Worm (Caenorhabditis elegans): Measurements from ENCODE around the gene ZK418.11.

The ZK418.11 gene

ce11 chrIII:7106854-7107253 lies 6.8 kb downstream of the ZK418.11 start:
- no peak for TF ChIP-seq elt-4 (tag; optimal IDR thresholded peaks at IDR 0.05)
- no peak for TF ChIP-seq fkh-6 (tag; optimal IDR thresholded peaks at IDR 0.05)
- TF ChIP-seq unc-42 (tag; optimal IDR thresholded peaks at IDR 0.05) = no peak
- no peak for TF ChIP-seq ceh-18 (tag; optimal IDR thresholded peaks at IDR 0.05)
- TF ChIP-seq tbx-7 (tag; optimal IDR thresholded peaks at IDR 0.05) = no peak
- no peak for TF ChIP-seq elt-2 (tag; optimal IDR thresholded peaks at IDR 0.05)
- no peak for TF ChIP-seq ttx-3 (tag; optimal IDR thresholded peaks at IDR 0.05)
- no peak for TF ChIP-seq F13H6.1 (tag; optimal IDR thresholded peaks at IDR 0.05)
- no peak for TF ChIP-seq pax-1 (tag; optimal IDR thresholded peaks at IDR 0.05)
- TF ChIP-seq rnt-1 (tag; optimal IDR thresholded peaks at IDR 0.05) = no peak
- no peak for TF ChIP-seq K09A11.1 (tag; optimal IDR thresholded peaks at IDR 0.05; ENCODE audit: insufficient read depth)
- no peak for TF ChIP-seq ceh-31 (tag; optimal IDR thresholded peaks at IDR 0.05)

- TF ChIP-seq elt-2 (tag; optimal IDR thresholded peaks at IDR 0.05) (peak; percentile 85), pha-4 (tag; optimal IDR thresholded peaks at IDR 0.05) (no peak)
Observed at ce11 chrIII:7107965-7108364, 7.9 kb downstream of the ZK418.11 start, which contains the start of gene odd-1. Gene odd-1 (plus strand): TSS chrIII:7108313.

- TF ChIP-seq nhr-11 (tag; optimal IDR thresholded peaks at IDR 0.05) (no peak), fkh-6 (tag; optimal IDR thresholded peaks at IDR 0.05) (no peak), lim-6 (tag; optimal IDR thresholded peaks at IDR 0.05) (no peak), unc-42 (tag; optimal IDR thresholded peaks at IDR 0.05) (no peak), tbx-2 (tag; optimal IDR thresholded peaks at IDR 0.05) (no peak), elt-4 (tag; optimal IDR thresholded peaks at IDR 0.05) (no peak), F13H6.1 (tag; optimal IDR thresholded peaks at IDR 0.05) (no peak), ttx-3 (tag; optimal IDR thresholded peaks at IDR 0.05) (no peak), ceh-9 (tag; optimal IDR thresholded peaks at IDR 0.05) (no peak), pha-4 (tag; optimal IDR thresholded peaks at IDR 0.05) (no peak), tbx-7 (tag; optimal IDR thresholded peaks at IDR 0.05) (no peak)
Observed at ce11 chrIII:7111793-7112192, 11.7 kb downstream of the ZK418.11 start, which contains the start of gene B0280.7. Gene B0280.7 (minus strand): TSS chrIII:7111893.

DNA sequence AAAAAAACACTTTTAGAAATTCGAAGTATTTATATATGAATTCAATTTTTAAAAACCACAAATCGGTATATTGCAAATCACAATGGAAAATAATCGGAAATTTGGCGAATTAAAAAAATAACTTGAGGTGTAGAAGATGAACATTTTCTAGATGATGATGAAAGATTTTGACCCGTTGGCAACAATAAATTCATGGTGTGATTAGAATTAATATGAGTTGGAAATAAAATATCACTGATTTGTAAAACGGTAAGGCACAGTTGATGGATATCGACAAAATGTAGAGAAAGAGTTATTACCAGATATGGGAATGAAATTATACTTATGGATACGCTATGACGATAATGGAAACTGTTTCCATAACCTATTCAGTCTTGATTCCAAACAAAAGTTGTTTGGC lies 12.2 kb downstream of the ZK418.11 start:
- TF ChIP-seq ceh-22 (tag; optimal IDR thresholded peaks at IDR 0.05) (no peak), unc-3 (GFP tag; conservative IDR thresholded peaks at IDR 0.05) (no peak), unc-3 (tag; optimal IDR thresholded peaks at IDR 0.05) (no peak), ceh-18 (tag; optimal IDR thresholded peaks at IDR 0.05) (no peak), ceh-30 (tag; optimal IDR thresholded peaks at IDR 0.05) (no peak), pha-2 (tag; optimal IDR thresholded peaks at IDR 0.05) (no peak), tbx-2 (tag; optimal IDR thresholded peaks at IDR 0.05) (no peak), ceh-6 (GFP tag; optimal IDR thresholded peaks at IDR 0.05) (no peak), fax-1 (tag; optimal IDR thresholded peaks at IDR 0.05) (no peak), ceh-19 (GFP tag; optimal IDR thresholded peaks at IDR 0.05) (no peak), syd-9 (tag; optimal IDR thresholded peaks at IDR 0.05) (no peak), ceh-24 (tag; optimal IDR thresholded peaks at IDR 0.05) (no peak), dmd-4 (tag; optimal IDR thresholded peaks at IDR 0.05; ENCODE audit: borderline replicate concordance) (no peak), F13H6.1 (tag; optimal IDR thresholded peaks at IDR 0.05) (no peak), zip-5 (tag; optimal IDR thresholded peaks at IDR 0.05) (no peak), madf-2 (tag; optimal IDR thresholded peaks at IDR 0.05) (no peak), tbx-7 (tag; optimal IDR thresholded peaks at IDR 0.05) (no peak), Y22D7AL.16 (tag; optimal IDR thresholded peaks at IDR 0.05) (no peak), ama-1 (optimal IDR thresholded peaks at IDR 0.05) (no peak)

ce11 chrIII:7114952-7115488 lies 14.9 kb downstream of the ZK418.11 start, which contains the start of gene nhr-10:
Gene nhr-10 (minus strand): TSS chrIII:7115438.
- no peak for TF ChIP-seq pat-9 (tag; optimal IDR thresholded peaks at IDR 0.05)
- TF ChIP-seq dve-1 (tag; optimal IDR thresholded peaks at IDR 0.05) = no peak
- TF ChIP-seq che-1 (tag; optimal IDR thresholded peaks at IDR 0.05) = no peak
- TF ChIP-seq C08G9.2 (tag; optimal IDR thresholded peaks at IDR 0.05) = no peak
- no peak for TF ChIP-seq fkh-10 (GFP tag; optimal IDR thresholded peaks at IDR 0.05)
- no peak for TF ChIP-seq mec-3 (tag; optimal IDR thresholded peaks at IDR 0.05; ENCODE audit: borderline replicate concordance)
- no peak for TF ChIP-seq rnt-1 (tag; optimal IDR thresholded peaks at IDR 0.05)
- no peak for TF ChIP-seq T23F11.4 (GFP tag; optimal IDR thresholded peaks at IDR 0.05)
- TF ChIP-seq pax-1 (tag; optimal IDR thresholded peaks at IDR 0.05) = no peak
- TF ChIP-seq lin-11 (tag; optimal IDR thresholded peaks at IDR 0.05) = no peak
- no peak for TF ChIP-seq C38D4.7 (GFP tag; optimal IDR thresholded peaks at IDR 0.05)
- no peak for TF ChIP-seq hlh-15 (tag; optimal IDR thresholded peaks at IDR 0.05)
- TF ChIP-seq Y22D7AL.16 (tag; optimal IDR thresholded peaks at IDR 0.05) = no peak
- no peak for TF ChIP-seq ceh-19 (GFP tag; optimal IDR thresholded peaks at IDR 0.05)
- no peak for TF ChIP-seq K02D7.2 (tag; optimal IDR thresholded peaks at IDR 0.05)
- no peak for TF ChIP-seq ceh-22 (tag; optimal IDR thresholded peaks at IDR 0.05)
- TF ChIP-seq nhr-11 (tag; optimal IDR thresholded peaks at IDR 0.05) = no peak

All from whole organism, late embryonic.